Worm (Caenorhabditis elegans) whole organism, L1 larva: ENCODE data around the gene mtr-4.

Experiments
- F16B12.6 ChIP-seq: fragments of 150-350 bp; optimal IDR thresholded peaks from 2 replicates; lab custom pipeline; 2014; ENCODE audit warnings: missing biosample characterization, missing genetic modification characterization
- ceh-82 ChIP-seq, 3 experiments: fragments of 150-350 bp in 1 of 3; sonication (generic microtip) in 2 of 3; optimal IDR thresholded peaks; 2 replicates each; lab custom pipeline; 2014 to 2017; ENCODE audit warnings: missing biosample characterization in 3 of 3, missing genetic modification characterization in 3 of 3
- ces-1 ChIP-seq: fragments of 150-350 bp; optimal IDR thresholded peaks from 2 replicates; lab custom pipeline; 2014; ENCODE audit warnings: missing biosample characterization, missing genetic modification reagents, missing genetic modification characterization
- jun-1 ChIP-seq: fragments of 150-350 bp; optimal IDR thresholded peaks from 2 replicates; lab custom pipeline; 2014; ENCODE audit warnings: missing biosample characterization, missing genetic modification reagents, missing genetic modification characterization
- lin-39 ChIP-seq: fragments of 150-350 bp; optimal IDR thresholded peaks from 2 replicates; lab custom pipeline; 2014; ENCODE audit warnings: missing biosample characterization, missing genetic modification reagents, missing genetic modification characterization
- mdl-1 ChIP-seq, 2 experiments: fragments of 150-350 bp; optimal IDR thresholded peaks; 2 replicates each; lab custom pipeline; 2014 to 2017; ENCODE audit warnings: missing biosample characterization in 2 of 2, missing genetic modification characterization in 2 of 2, inconsistent platforms in 1 of 2
- pag-3 ChIP-seq: sonication (generic microtip); optimal IDR thresholded peaks from 2 replicates; lab custom pipeline; 2017; ENCODE audit warnings: missing genetic modification characterization, mild to moderate bottlenecking, missing compliant biosample characterization, antibody characterized with exemption, borderline replicate concordance; ENCODE audit not compliant: insufficient read depth
- zip-4 ChIP-seq: fragments of 200-800 bp; sonication (Bioruptor generic); optimal IDR thresholded peaks from 2 replicates; lab custom pipeline; 2018; ENCODE audit warnings: mild to moderate bottlenecking, missing genetic modification characterization, moderate library complexity, missing compliant biosample characterization

DNA sequence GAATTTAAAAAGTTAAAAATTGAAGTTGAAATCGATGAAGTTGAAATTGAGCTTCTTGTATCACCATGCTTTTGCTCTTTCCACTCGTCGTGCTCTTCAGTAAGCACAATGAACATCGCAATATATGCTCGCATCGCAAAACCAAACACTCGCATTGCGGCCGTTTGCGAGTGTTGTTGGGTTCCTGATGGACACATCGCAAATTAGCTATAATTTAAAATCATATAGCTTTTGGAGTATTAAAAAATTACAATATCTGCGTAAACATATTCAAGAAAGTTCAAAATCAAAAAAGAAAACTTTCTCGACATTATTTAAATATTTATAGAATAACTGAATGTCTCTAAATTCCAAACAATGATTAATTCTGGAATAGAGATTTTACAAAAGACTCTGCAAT, 16.6 kb downstream of the mtr-4 start, which contains the start of gene K07F5.17:
- TF ChIP-seq zip-4 (GFP tag; lab: Kevin White, UChicago): no peak
- TF ChIP-seq ces-1 (GFP tag; lab: Kevin White, UChicago): no peak
- no peak for TF ChIP-seq pag-3
- no peak for TF ChIP-seq lin-39 (tag; lab: Kevin White, UChicago)
- TF ChIP-seq ceh-82 (tag; optimal IDR thresholded peaks at IDR 0.05; lab: Kevin White, UChicago): no peak
- TF ChIP-seq jun-1 (tag; lab: Kevin White, UChicago): no peak
- TF ChIP-seq mdl-1 (tag; optimal IDR thresholded peaks at IDR 0.05; lab: Kevin White, UChicago): no peak
- no peak for TF ChIP-seq F16B12.6 (tag; lab: Kevin White, UChicago)
